Fruit fly (Drosophila melanogaster): Measurements from ENCODE around the gene CG42331.

The CG42331 gene

DNA sequence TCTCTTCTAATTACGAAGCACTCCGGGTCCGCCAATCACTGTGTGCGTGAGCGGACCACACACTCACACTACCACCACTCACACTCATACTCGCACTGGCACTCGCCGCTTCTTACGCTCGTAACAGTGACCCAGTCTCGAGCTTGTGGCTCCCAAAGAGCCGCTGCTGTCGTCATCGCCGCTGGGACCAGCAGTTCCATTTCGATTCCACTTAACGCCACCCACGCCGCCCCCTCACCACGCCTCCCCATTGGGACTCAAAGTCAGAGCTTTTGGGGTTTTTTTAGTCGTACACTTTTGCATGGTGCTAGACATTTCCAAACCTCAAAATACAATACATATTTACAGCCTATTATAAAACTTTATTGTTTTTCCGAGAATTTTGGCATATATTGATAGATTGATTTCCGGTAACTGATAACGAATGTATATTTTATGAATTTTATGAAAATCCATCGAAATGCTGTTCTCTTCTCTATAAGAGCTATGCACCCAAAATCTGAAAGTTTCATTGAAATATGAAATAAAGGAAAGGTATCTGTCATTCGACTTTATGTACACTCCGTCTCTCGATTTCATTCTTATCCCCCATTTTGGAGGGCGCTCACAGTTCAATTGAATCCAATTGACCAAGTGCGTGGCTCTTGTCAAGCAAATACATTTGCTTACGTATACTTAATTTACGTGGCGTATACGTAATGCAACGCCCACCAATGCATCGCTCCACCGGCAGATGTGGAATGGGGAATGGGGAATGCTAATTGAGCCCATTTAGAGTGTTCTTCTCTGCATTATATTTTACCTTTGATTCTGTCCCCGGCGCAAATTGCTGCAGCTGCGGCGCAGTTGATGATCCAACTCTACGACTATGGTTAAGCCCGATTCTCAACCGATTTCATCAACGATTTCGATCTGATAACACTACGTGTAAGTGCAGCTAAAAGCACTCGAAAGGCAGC, at the start of gene CG42331 (continued):
- TF ChIP-seq Tbp (GFP tag; optimal IDR thresholded peaks at IDR 0.05) (no peak), YL-1 (GFP tag; optimal IDR thresholded peaks at IDR 0.05) (no peak), MESR4 (GFP tag; optimal IDR thresholded peaks at IDR 0.05) (no peak), zfh1 (GFP tag; IDR thresholded peaks at IDR 0.05) (0 out of 3 replicates have a peak, but pooled peaks have one; percentile 30), Neu2 (GFP tag; optimal IDR thresholded peaks at IDR 0.05; ENCODE audit: borderline replicate concordance) (no peak), CG9609 (GFP tag; optimal IDR thresholded peaks at IDR 0.05) (peak; percentile 18), dmrt11E (tag; optimal IDR thresholded peaks at IDR 0.05) (no peak), fd64A (GFP tag; optimal IDR thresholded peaks at IDR 0.05) (no peak), CG11696 (GFP tag; IDR thresholded peaks at IDR 0.05) (no peak), grau (tag; optimal IDR thresholded peaks at IDR 0.05) (peak; percentile 72), CG6689 (GFP tag; IDR thresholded peaks at IDR 0.05) (peak; percentile 57; the same call in 1 of the 2 replicates), CG1602 (GFP tag; optimal IDR thresholded peaks at IDR 0.05) (peak; percentile 16), CG8924 (tag; optimal IDR thresholded peaks at IDR 0.05) (peak; percentile 62), cad (GFP tag; optimal IDR thresholded peaks at IDR 0.05) (no peak), h (optimal IDR thresholded peaks at IDR 0.05) (no peak), CG8765 (GFP tag; IDR thresholded peaks at IDR 0.05) (no peak), CG6254 (GFP tag; optimal IDR thresholded peaks at IDR 0.05) (no peak), CG2116 (GFP tag; optimal IDR thresholded peaks at IDR 0.05) (peak; percentile 23), Hey (tag; optimal IDR thresholded peaks at IDR 0.05) (peak; percentile 95), cwo (GFP tag; optimal IDR thresholded peaks at IDR 0.05) (peak; percentile 60), Hr3 (GFP tag; optimal IDR thresholded peaks at IDR 0.05) (peak; percentile 46), CG6654 (GFP tag; optimal IDR thresholded peaks at IDR 0.05) (peak; percentile 6), CG9797 (GFP tag; optimal IDR thresholded peaks at IDR 0.05) (no peak), CG16779 (GFP tag; IDR thresholded peaks at IDR 0.05) (no peak), pan (optimal IDR thresholded peaks at IDR 0.05) (no peak), pan (GFP tag; optimal IDR thresholded peaks at IDR 0.05 in 1 of 2, IDR thresholded peaks at IDR 0.05 in 1 of 2) (peak in 1 of 2 experiments; percentile 43), CG14965 (GFP tag; optimal IDR thresholded peaks at IDR 0.05; ENCODE audit: borderline replicate concordance) (no peak), CG17612 (GFP tag; IDR thresholded peaks at IDR 0.05) (no peak), jumu (GFP tag; optimal IDR thresholded peaks at IDR 0.05) (peak; percentile 43), CG1024 (GFP tag; IDR thresholded peaks at IDR 0.05) (no peak), ro (GFP tag; IDR thresholded peaks at IDR 0.05) (no peak), fd3F (GFP tag; optimal IDR thresholded peaks at IDR 0.05) (peak; percentile 48), run (tag; optimal IDR thresholded peaks at IDR 0.05) (peak; percentile 72), CG9876 (GFP tag; optimal IDR thresholded peaks at IDR 0.05) (no peak), CG17912 (GFP tag; optimal IDR thresholded peaks at IDR 0.05) (no peak), nom (GFP tag; optimal IDR thresholded peaks at IDR 0.05) (no peak), zen2 (GFP tag; IDR thresholded peaks at IDR 0.05; ENCODE audit: partially characterized antibody) (0 out of 3 replicates have a peak, but pooled peaks have one; percentile 40), CG15073 (GFP tag; optimal IDR thresholded peaks at IDR 0.05) (no peak), Doc3 (GFP tag; IDR thresholded peaks at IDR 0.05; ENCODE audit: partially characterized antibody) (no peak), so (GFP tag; IDR thresholded peaks at IDR 0.05) (peak; percentile 35; the same call in 1 of the 3 replicates), Awh (GFP tag; IDR thresholded peaks at IDR 0.05) (no peak), D19A (tag; optimal IDR thresholded peaks at IDR 0.05) (peak; percentile 98), pum (GFP tag; optimal IDR thresholded peaks at IDR 0.05) (peak; percentile 45), CG8944 (GFP tag; optimal IDR thresholded peaks at IDR 0.05) (no peak), tgo (GFP tag; IDR thresholded peaks at IDR 0.05) (no peak; the same call in 2 of the 3 replicates), BtbVII (GFP tag; optimal IDR thresholded peaks at IDR 0.05) (peak; percentile 59), CG8478 (optimal IDR thresholded peaks at IDR 0.05) (no peak), ab (GFP tag; optimal IDR thresholded peaks at IDR 0.05) (no peak), CG18476 (GFP tag; optimal IDR thresholded peaks at IDR 0.05) (no peak), zen (tag; optimal IDR thresholded peaks at IDR 0.05) (no peak)
